Fruit fly (Drosophila melanogaster) whole organism, embryonic: ENCODE data around the gene Ubc7.
A peak's percentile ranks its signal among the peaks of the same experiment; 100 is the strongest.

Source experiments
- CG10274 ChIP-seq: fragments of 200-800 bp; sonication (Bioruptor generic); optimal IDR thresholded peaks from 3 replicates; lab custom pipeline; 2017; ENCODE audit warnings: missing biosample characterization, mild to moderate bottlenecking, missing genetic modification characterization
- CG11696 ChIP-seq: fragments of 200-800 bp; sonication (Bioruptor generic); IDR thresholded peaks from 2 replicates; pipeline ENCODE4 v1.3.6; 2022; ENCODE audit warnings: missing biosample characterization, missing genetic modification characterization
- CG12071 ChIP-seq: fragments of 200-800 bp; sonication (Bioruptor generic); optimal IDR thresholded peaks from 3 replicates; lab custom pipeline; 2018; ENCODE audit warnings: missing biosample characterization, mild to moderate bottlenecking, missing genetic modification characterization
- CG14050 ChIP-seq: fragments of 200-800 bp; sonication (Bioruptor generic); IDR thresholded peaks from 3 replicates; pipeline ENCODE4 v1.3.6; 2022; ENCODE audit warnings: missing biosample characterization, missing genetic modification characterization
- CG18476 ChIP-seq: fragments of 200-800 bp; sonication (Bioruptor generic); optimal IDR thresholded peaks from 2 replicates; lab custom pipeline; 2016; ENCODE audit warnings: missing biosample characterization, mild to moderate bottlenecking, missing genetic modification characterization
- CG2116 ChIP-seq: fragments of 200-800 bp; sonication (Bioruptor generic); optimal IDR thresholded peaks from 3 replicates; lab custom pipeline; 2018; ENCODE audit warnings: missing biosample characterization, mild to moderate bottlenecking, missing genetic modification characterization
- CG2712 ChIP-seq: fragments of 200-800 bp; optimal IDR thresholded peaks from 3 replicates; lab custom pipeline; 2019; ENCODE audit warnings: missing biosample characterization, mild to moderate bottlenecking, missing genetic modification characterization, moderate library complexity
- CG32772 ChIP-seq: fragments of 200-800 bp; sonication (Bioruptor generic); IDR thresholded peaks from 2 replicates; pipeline ENCODE4 v1.3.6; 2022; ENCODE audit warnings: missing biosample characterization, missing genetic modification characterization
- CG4360 ChIP-seq: fragments of 200-800 bp; sonication (Bioruptor generic); IDR thresholded peaks from 2 replicates; pipeline ENCODE4 v1.3.6; 2022; ENCODE audit warnings: missing biosample characterization, missing genetic modification characterization
- CG4730 ChIP-seq: fragments of 200-800 bp; sonication (Bioruptor generic); IDR thresholded peaks from 2 replicates; pipeline ENCODE4 v1.3.6; 2022; ENCODE audit warnings: missing biosample characterization, missing genetic modification characterization
- CG6254 ChIP-seq: fragments of 200-800 bp; sonication (Bioruptor generic); optimal IDR thresholded peaks from 3 replicates; lab custom pipeline; 2017; ENCODE audit warnings: mild to moderate bottlenecking, missing biosample characterization, missing genetic modification reagents, missing genetic modification characterization
- CG6813 ChIP-seq: fragments of 200-800 bp; sonication (Bioruptor generic); optimal IDR thresholded peaks from 2 replicates; lab custom pipeline; 2017; ENCODE audit warnings: missing biosample characterization, missing genetic modification characterization, mild to moderate bottlenecking, moderate library complexity, missing genetic modification reagents
- CG7271 ChIP-seq: fragments of 200-800 bp; sonication (Bioruptor generic); optimal IDR thresholded peaks from 2 replicates; lab custom pipeline; 2018; ENCODE audit warnings: missing biosample characterization, mild to moderate bottlenecking, missing genetic modification characterization, moderate library complexity
- CG7556 ChIP-seq: fragments of 200-800 bp; sonication (Bioruptor generic); optimal IDR thresholded peaks from 2 replicates; lab custom pipeline; 2017; ENCODE audit warnings: missing biosample characterization, mild to moderate bottlenecking, missing genetic modification characterization
- CG8281 ChIP-seq: fragments of 200-800 bp; sonication (Bioruptor generic); optimal IDR thresholded peaks from 2 replicates; lab custom pipeline; 2018; ENCODE audit warnings: missing biosample characterization, mild to moderate bottlenecking, missing genetic modification characterization, moderate library complexity
- CG8765 ChIP-seq: fragments of 200-800 bp; sonication (Bioruptor generic); IDR thresholded peaks from 2 replicates; pipeline ENCODE4 v1.3.6; 2022; ENCODE audit warnings: missing biosample characterization, missing genetic modification characterization
- CHES-1-like ChIP-seq: fragments of 200-800 bp; sonication (Bioruptor generic); optimal IDR thresholded peaks from 2 replicates; lab custom pipeline; 2016; ENCODE audit warnings: missing biosample characterization, missing genetic modification characterization
- Chrac-16 ChIP-seq: fragments of 200-800 bp; sonication (Bioruptor generic); optimal IDR thresholded peaks from 3 replicates; lab custom pipeline; 2016; ENCODE audit warnings: missing biosample characterization, missing genetic modification characterization
- E2f2 ChIP-seq: fragments of 200-800 bp; sonication (Bioruptor generic); IDR thresholded peaks from 2 replicates; pipeline ENCODE4 v1.3.6; 2022; ENCODE audit warnings: missing biosample characterization, missing genetic modification characterization
- Ets97D ChIP-seq: fragments of 200-800 bp; sonication (Bioruptor generic); optimal IDR thresholded peaks from 3 replicates; lab custom pipeline; 2016; ENCODE audit warnings: missing biosample characterization, missing genetic modification characterization
- Hmr ChIP-seq: fragments of 200-800 bp; sonication (Bioruptor generic); optimal IDR thresholded peaks from 3 replicates; lab custom pipeline; 2017; ENCODE audit warnings: mild to moderate bottlenecking, missing biosample characterization, missing genetic modification reagents, missing genetic modification characterization
- NC2α ChIP-seq: fragments of 200-800 bp; sonication (Bioruptor generic); optimal IDR thresholded peaks from 2 replicates; lab custom pipeline; 2016; ENCODE audit warnings: missing biosample characterization, missing genetic modification characterization
- NC2β ChIP-seq: fragments of 200-800 bp; sonication (Bioruptor generic); optimal IDR thresholded peaks from 2 replicates; lab custom pipeline; 2016; ENCODE audit warnings: missing biosample characterization, missing genetic modification characterization
- Poxn ChIP-seq: fragments of 200-800 bp; sonication (Bioruptor generic); IDR thresholded peaks from 2 replicates; pipeline ENCODE4 v1.3.6; 2022; ENCODE audit warnings: missing biosample characterization, missing genetic modification characterization
- Ptx1 ChIP-seq: fragments of 200-800 bp; sonication (Bioruptor generic); IDR thresholded peaks from 2 replicates; pipeline ENCODE4 v1.3.6; 2022; ENCODE audit warnings: missing biosample characterization, missing genetic modification characterization
- TFAM ChIP-seq: fragments of 200-800 bp; sonication (Bioruptor generic); optimal IDR thresholded peaks from 2 replicates; lab custom pipeline; 2017; ENCODE audit warnings: missing biosample characterization, missing genetic modification characterization, inconsistent platforms
- Taf1 ChIP-seq: fragments of 200-800 bp; sonication (Bioruptor generic); IDR thresholded peaks from 2 replicates; pipeline ENCODE4 v1.3.6; 2022; ENCODE audit warnings: missing biosample characterization, missing genetic modification characterization
- Tbp ChIP-seq: fragments of >200 bp; optimal IDR thresholded peaks from 2 replicates; lab custom pipeline; 2018; ENCODE audit warnings: missing biosample characterization, missing genetic modification characterization
- ac ChIP-seq: fragments of 200-800 bp; sonication (Bioruptor generic); optimal IDR thresholded peaks from 3 replicates; lab custom pipeline; 2017; ENCODE audit warnings: missing biosample characterization, mild to moderate bottlenecking, missing genetic modification characterization
- amos ChIP-seq: fragments of 200-800 bp; sonication (Bioruptor generic); IDR thresholded peaks from 2 replicates; pipeline ENCODE4 v1.3.6; 2022; ENCODE audit warnings: missing biosample characterization, missing genetic modification characterization; ENCODE audit not compliant: partially characterized antibody
- ash1 ChIP-seq: fragments of 200-800 bp; sonication (Bioruptor generic); optimal IDR thresholded peaks from 2 replicates; lab custom pipeline; 2018; ENCODE audit warnings: missing biosample characterization, mild to moderate bottlenecking, missing genetic modification characterization
- bowl ChIP-seq: fragments of 200-800 bp; sonication (Bioruptor generic); IDR thresholded peaks from 2 replicates; pipeline ENCODE4 v1.3.6; 2022; ENCODE audit warnings: missing biosample characterization, missing genetic modification characterization
- caup ChIP-seq: fragments of 200-800 bp; sonication (Bioruptor generic); optimal IDR thresholded peaks from 3 replicates; lab custom pipeline; 2017; ENCODE audit warnings: missing biosample characterization, mild to moderate bottlenecking, missing genetic modification characterization, moderate library complexity; ENCODE audit not compliant: severe bottlenecking
- dmrt11E ChIP-seq: fragments of 200-800 bp; sonication (Bioruptor generic); optimal IDR thresholded peaks from 3 replicates; lab custom pipeline; 2018; ENCODE audit warnings: missing biosample characterization, mild to moderate bottlenecking, missing genetic modification characterization, moderate library complexity
- ems ChIP-seq: fragments of 200-800 bp; sonication (Bioruptor generic); optimal IDR thresholded peaks from 3 replicates; lab custom pipeline; 2016; ENCODE audit warnings: missing biosample characterization, missing genetic modification characterization
- eve ChIP-seq, 2 experiments: fragments of >200 bp; optimal IDR thresholded peaks; 2 replicates each; lab custom pipeline; 2017; ENCODE audit warnings: missing biosample characterization in 2 of 2, missing genetic modification characterization in 2 of 2
- gce ChIP-seq: fragments of 200-800 bp; sonication (Bioruptor generic); IDR thresholded peaks from 3 replicates; pipeline ENCODE4 v1.3.6; 2022; ENCODE audit warnings: missing biosample characterization, missing genetic modification characterization
- grn ChIP-seq: fragments of 200-800 bp; sonication (Bioruptor generic); optimal IDR thresholded peaks from 3 replicates; lab custom pipeline; 2017; ENCODE audit warnings: missing biosample characterization, missing genetic modification characterization
- oc ChIP-seq: fragments of 200-800 bp; sonication (Bioruptor generic); optimal IDR thresholded peaks from 2 replicates; lab custom pipeline; 2018; ENCODE audit warnings: missing biosample characterization, mild to moderate bottlenecking, missing genetic modification characterization, moderate library complexity
- peb ChIP-seq: fragments of 200-800 bp; sonication (Bioruptor generic); IDR thresholded peaks from 2 replicates; pipeline ENCODE4 v1.3.6; 2022; ENCODE audit warnings: missing biosample characterization, missing genetic modification characterization
- phol ChIP-seq: fragments of 200-800 bp; sonication (Bioruptor generic); optimal IDR thresholded peaks from 3 replicates; lab custom pipeline; 2018; ENCODE audit warnings: missing biosample characterization, mild to moderate bottlenecking, missing genetic modification characterization, moderate library complexity
- pita ChIP-seq: fragments of 200-800 bp; sonication (Bioruptor generic); optimal IDR thresholded peaks from 2 replicates; lab custom pipeline; 2017; ENCODE audit warnings: missing biosample characterization, mild to moderate bottlenecking, missing genetic modification characterization
- scrt ChIP-seq: fragments of 200-800 bp; sonication (Bioruptor generic); optimal IDR thresholded peaks from 2 replicates; lab custom pipeline; 2018; ENCODE audit warnings: missing biosample characterization, mild to moderate bottlenecking, missing genetic modification characterization, moderate library complexity
- slou ChIP-seq: fragments of 200-800 bp; sonication (Bioruptor generic); optimal IDR thresholded peaks from 3 replicates; lab custom pipeline; 2016; ENCODE audit warnings: missing biosample characterization, missing genetic modification characterization
- sr ChIP-seq: fragments of 200-800 bp; sonication (Bioruptor generic); IDR thresholded peaks from 3 replicates; pipeline ENCODE4 v1.3.6; 2022; ENCODE audit warnings: missing biosample characterization, missing genetic modification characterization
- tgo ChIP-seq: fragments of 200-800 bp; sonication (Bioruptor generic); IDR thresholded peaks from 3 replicates; pipeline ENCODE4 v1.3.6; 2022; ENCODE audit warnings: missing biosample characterization, missing genetic modification characterization
- unc-4 ChIP-seq: fragments of 200-800 bp; sonication (Bioruptor generic); IDR thresholded peaks from 2 replicates; pipeline ENCODE4 v1.3.6; 2022; ENCODE audit warnings: missing biosample characterization, missing genetic modification characterization; ENCODE audit not compliant: partially characterized antibody
- zen2 ChIP-seq: fragments of 200-800 bp; sonication (Bioruptor generic); IDR thresholded peaks from 3 replicates; pipeline ENCODE4 v1.3.6; 2022; ENCODE audit warnings: missing biosample characterization, missing genetic modification characterization; ENCODE audit not compliant: partially characterized antibody
- zfh1 ChIP-seq: fragments of 200-800 bp; sonication (Bioruptor generic); IDR thresholded peaks from 3 replicates; pipeline ENCODE4 v1.3.6; 2022; ENCODE audit warnings: missing biosample characterization, missing genetic modification characterization

Ubc7 gene

dm6 chrX:16640260-16641100 lies 47.0 kb downstream of the Ubc7 start, which contains the start of the genes SNRPG and mthl1 (continued):
- TF ChIP-seq Taf1 (peak; percentile 76), grn (GFP tag; lab: Kevin White, UChicago) (peak; percentile 12), Hmr (peak; percentile 82), ash1 (no peak), CG4360 (GFP tag; lab: Robert Waterston, UW) (peak; percentile 66), bowl (GFP tag; lab: Robert Waterston, UW) (peak; percentile 72; the same call in 1 of the 2 replicates), CG2712 (tag; lab: Kevin White, UChicago) (peak; percentile 70), CG18476 (GFP tag; lab: Kevin White, UChicago) (peak; percentile 79), scrt (no peak), Chrac-16 (GFP tag; lab: Kevin White, UChicago) (peak; percentile 87), zfh1 (peak; percentile 95), E2f2 (GFP tag; lab: Robert Waterston, UW) (peak; percentile 69), CG7271 (tag; lab: Kevin White, UChicago) (no peak), CG32772 (peak; percentile 95), amos (peak; percentile 68), phol (peak; percentile 84), CG6813 (GFP tag; lab: Kevin White, UChicago) (no peak), oc (tag; lab: Kevin White, UChicago) (no peak), CG14050 (peak; percentile 63), CG8281 (tag; lab: Kevin White, UChicago) (no peak), NC2β (GFP tag; lab: Kevin White, UChicago) (peak; percentile 74), CG4730 (peak; percentile 90), CHES-1-like (GFP tag; lab: Kevin White, UChicago) (peak; percentile 58), ems (GFP tag; lab: Kevin White, UChicago) (peak; percentile 64), sr (peak; percentile 71; the same call in 1 of the 3 replicates), NC2α (GFP tag; lab: Kevin White, UChicago) (peak; percentile 52), caup (GFP tag; lab: Kevin White, UChicago) (peak; percentile 68), eve (GFP tag; optimal IDR thresholded peaks at IDR 0.05; lab: Kevin White, UChicago) (no peak), CG10274 (GFP tag; lab: Kevin White, UChicago) (peak; percentile 24), TFAM (GFP tag; lab: Kevin White, UChicago) (no peak), Ptx1 (GFP tag; lab: Robert Waterston, UW) (peak; percentile 95), unc-4 (peak; percentile 64), CG7556 (GFP tag; lab: Kevin White, UChicago) (peak; percentile 61), Ets97D (GFP tag; lab: Kevin White, UChicago) (peak; percentile 85), pita (no peak), zen2 (GFP tag; lab: Robert Waterston, UW) (no peak), dmrt11E (tag; lab: Kevin White, UChicago) (peak; percentile 64), Tbp (no peak), ac (no peak), Poxn (peak; percentile 65), gce (GFP tag; lab: Robert Waterston, UW) (peak; percentile 77; the same call in 2 of the 3 replicates), CG8765 (peak; percentile 90), CG11696 (GFP tag; lab: Robert Waterston, UW) (peak; percentile 76), tgo (peak; percentile 92), CG2116 (GFP tag; lab: Kevin White, UChicago) (peak; percentile 70), CG12071 (GFP tag; lab: Kevin White, UChicago) (peak; percentile 23), peb (GFP tag; lab: Robert Waterston, UW) (peak; percentile 68), slou (GFP tag; lab: Kevin White, UChicago) (peak; percentile 74), CG6254 (GFP tag; lab: Kevin White, UChicago) (no peak)
